Worm (Caenorhabditis elegans) whole organism, L4 larva: ENCODE data around the gene T16G1.18.
A peak's percentile ranks its signal among the peaks of the same experiment; 100 is the strongest.

Source experiments
- R02D3.7 ChIP-seq: fragments of 150-350 bp; sonication (generic microtip); optimal IDR thresholded peaks from 3 replicates; lab custom pipeline; 2014; ENCODE audit warnings: missing biosample characterization, missing genetic modification characterization
- Y105C5A.15 ChIP-seq: fragments of 200-800 bp; sonication (Bioruptor generic); IDR thresholded peaks from 2 replicates; pipeline ENCODE4 v1.3.6; 2022; ENCODE audit warnings: missing genetic modification characterization, missing compliant biosample characterization
- aly-2 ChIP-seq: sonication (generic microtip); optimal IDR thresholded peaks from 2 replicates; lab custom pipeline; 2018; ENCODE audit warnings: missing biosample characterization, missing genetic modification characterization
- ceh-82 ChIP-seq: sonication (generic microtip); optimal IDR thresholded peaks from 2 replicates; lab custom pipeline; 2017; ENCODE audit warnings: missing biosample characterization, missing genetic modification characterization
- ctbp-1 ChIP-seq: fragments of 200-800 bp; sonication (Bioruptor generic); IDR thresholded peaks from 2 replicates; pipeline ENCODE4 v1.3.6; 2022; ENCODE audit warnings: missing genetic modification reagents, missing genetic modification characterization, missing compliant biosample characterization
- daf-19 ChIP-seq: fragments of 200-800 bp; sonication (Bioruptor generic); conservative IDR thresholded peaks from 2 replicates; pipeline ENCODE4 v1.3.6; 2022; ENCODE audit warnings: missing genetic modification characterization, missing compliant biosample characterization
- lin-13 ChIP-seq: fragments of 150-350 bp; optimal IDR thresholded peaks from 2 replicates; lab custom pipeline; 2014; ENCODE audit warnings: missing biosample characterization, missing genetic modification reagents, missing genetic modification characterization
- mep-1 ChIP-seq: fragments of 150-350 bp; sonication (generic microtip); optimal IDR thresholded peaks from 3 replicates; lab custom pipeline; 2014; ENCODE audit warnings: missing biosample characterization, missing genetic modification characterization
- nhr-11 ChIP-seq: fragments of 150-350 bp; optimal IDR thresholded peaks from 2 replicates; lab custom pipeline; 2014; ENCODE audit warnings: missing biosample characterization, missing genetic modification characterization
- nhr-25 ChIP-seq: sonication (generic microtip); optimal IDR thresholded peaks from 2 replicates; lab custom pipeline; 2017; ENCODE audit warnings: missing genetic modification characterization, mild to moderate bottlenecking, missing compliant biosample characterization, antibody characterized with exemption, moderate library complexity, borderline replicate concordance; ENCODE audit not compliant: insufficient read depth
- nhr-42 ChIP-seq: fragments of 200-800 bp; sonication (Bioruptor generic); IDR thresholded peaks from 2 replicates; pipeline ENCODE4 v1.3.6; 2022; ENCODE audit warnings: missing genetic modification characterization, missing compliant biosample characterization
- saeg-2 ChIP-seq: fragments of 200-800 bp; sonication (Bioruptor generic); IDR thresholded peaks from 2 replicates; pipeline ENCODE4 v1.3.6; 2022; ENCODE audit warnings: missing genetic modification reagents, missing genetic modification characterization, missing compliant biosample characterization

- TF ChIP-seq ctbp-1 (GFP tag; lab: Robert Waterston, UW) = no peak
- no peak for TF ChIP-seq nhr-25 (tag; lab: Kevin White, UChicago)
- TF ChIP-seq nhr-42 (GFP tag; lab: Robert Waterston, UW) = no peak
- TF ChIP-seq mep-1 (tag; lab: Kevin White, UChicago) = peak; percentile 19
- TF ChIP-seq Y105C5A.15 (GFP tag; lab: Robert Waterston, UW) = no peak
- no peak for TF ChIP-seq daf-19 (GFP tag; lab: Robert Waterston, UW)
- TF ChIP-seq nhr-11 (tag; lab: Kevin White, UChicago) = no peak
- TF ChIP-seq saeg-2 = no peak
- no peak for TF ChIP-seq lin-13
- TF ChIP-seq R02D3.7 = no peak
- no peak for TF ChIP-seq ceh-82 (tag; lab: Kevin White, UChicago)
- no peak for TF ChIP-seq aly-2 (tag; lab: Kevin White, UChicago)
These were observed 19.6 kb downstream of the T16G1.18 start, which contains the start of gene pnn-1 for ce11 chrV:12970575-12971160.
